Fruit fly (Drosophila melanogaster) whole organism, adult: ENCODE measurements around the gene CG9518.

Source experiments
- CG11617 ChIP-seq: fragments of 200-800 bp; sonication (Bioruptor generic); optimal IDR thresholded peaks from 2 replicates; lab custom pipeline; 2017; ENCODE audit warnings: mild to moderate bottlenecking, missing biosample characterization, missing genetic modification reagents, missing genetic modification characterization
- CG12768 ChIP-seq: fragments of 200-800 bp; sonication (Bioruptor generic); optimal IDR thresholded peaks from 2 replicates; lab custom pipeline; 2017; ENCODE audit warnings: missing biosample characterization, missing genetic modification characterization, mild to moderate bottlenecking, moderate library complexity, missing genetic modification reagents
- CG14711 ChIP-seq: fragments of 200-800 bp; sonication (Bioruptor generic); optimal IDR thresholded peaks from 2 replicates; lab custom pipeline; 2018; ENCODE audit warnings: missing biosample characterization, mild to moderate bottlenecking, missing genetic modification characterization, moderate library complexity
- CG1620 ChIP-seq: fragments of 200-800 bp; sonication (Bioruptor generic); optimal IDR thresholded peaks from 2 replicates; lab custom pipeline; 2016; ENCODE audit warnings: missing biosample characterization, missing genetic modification characterization
- CG33017 ChIP-seq: fragments of 200-800 bp; sonication (Bioruptor generic); optimal IDR thresholded peaks from 2 replicates; lab custom pipeline; 2018; ENCODE audit warnings: missing biosample characterization, mild to moderate bottlenecking, missing genetic modification characterization, moderate library complexity
- CG5204 ChIP-seq: fragments of 200-800 bp; sonication (Bioruptor generic); optimal IDR thresholded peaks from 2 replicates; lab custom pipeline; 2016; ENCODE audit warnings: missing biosample characterization, missing genetic modification characterization
- CG7045 ChIP-seq: fragments of 200-800 bp; sonication (Bioruptor generic); optimal IDR thresholded peaks from 2 replicates; lab custom pipeline; 2017; ENCODE audit warnings: missing biosample characterization, mild to moderate bottlenecking, missing genetic modification characterization
- CG7101 ChIP-seq: fragments of 200-800 bp; sonication (Bioruptor generic); optimal IDR thresholded peaks from 2 replicates; lab custom pipeline; 2018; ENCODE audit warnings: missing biosample characterization, mild to moderate bottlenecking, missing genetic modification characterization, moderate library complexity
- Clk ChIP-seq: fragments of 200-800 bp; sonication (Bioruptor generic); optimal IDR thresholded peaks from 2 replicates; lab custom pipeline; 2017; ENCODE audit warnings: missing biosample characterization, missing genetic modification characterization
- Crg-1 ChIP-seq: fragments of 200-800 bp; sonication (Bioruptor generic); optimal IDR thresholded peaks from 2 replicates; lab custom pipeline; 2016; ENCODE audit warnings: missing biosample characterization, missing genetic modification characterization
- Hr96 ChIP-seq: fragments of 200-800 bp; sonication (Bioruptor generic); optimal IDR thresholded peaks from 2 replicates; lab custom pipeline; 2016; ENCODE audit warnings: missing biosample characterization, missing genetic modification characterization
- Mnt ChIP-seq: fragments of 200-800 bp; sonication (Bioruptor generic); optimal IDR thresholded peaks from 2 replicates; lab custom pipeline; 2016; ENCODE audit warnings: missing biosample characterization, mild to moderate bottlenecking, missing genetic modification characterization
- bab1 ChIP-seq: fragments of 200-800 bp; sonication (Bioruptor generic); optimal IDR thresholded peaks from 3 replicates; lab custom pipeline; 2019; ENCODE audit warnings: missing biosample characterization, mild to moderate bottlenecking, missing genetic modification characterization, moderate library complexity
- cic ChIP-seq: fragments of 200-800 bp; sonication (Bioruptor generic); optimal IDR thresholded peaks from 2 replicates; lab custom pipeline; 2017; ENCODE audit warnings: missing biosample characterization, mild to moderate bottlenecking, missing genetic modification characterization, moderate library complexity
- cnc ChIP-seq, 2 experiments: fragments of >200 bp; optimal IDR thresholded peaks; 2 replicates each; lab custom pipeline; 2017
- kay ChIP-seq: fragments of 200-800 bp; sonication (Bioruptor generic); peaks from one replicate; lab custom pipeline; 2016; ENCODE audit warnings: missing biosample characterization, missing genetic modification characterization, borderline replicate concordance
- ovo ChIP-seq: fragments of 200-800 bp; sonication (Bioruptor generic); optimal IDR thresholded peaks from 2 replicates; lab custom pipeline; 2016; ENCODE audit warnings: missing biosample characterization, missing genetic modification characterization
- pad ChIP-seq: fragments of 200-800 bp; sonication (Bioruptor generic); optimal IDR thresholded peaks from 3 replicates; lab custom pipeline; 2017; ENCODE audit warnings: missing biosample characterization, missing genetic modification characterization, mild to moderate bottlenecking, moderate library complexity, missing genetic modification reagents
- tj ChIP-seq: fragments of 200-800 bp; sonication (Bioruptor generic); optimal IDR thresholded peaks from 3 replicates; lab custom pipeline; 2017; ENCODE audit warnings: missing biosample characterization, mild to moderate bottlenecking, missing genetic modification characterization, moderate library complexity
- toe ChIP-seq: fragments of 200-800 bp; sonication (Bioruptor generic); optimal IDR thresholded peaks from 2 replicates; lab custom pipeline; 2016; ENCODE audit warnings: missing biosample characterization, missing genetic modification characterization

CG9518 gene

dm6 chrX:14836425-14836824 lies 34.6 kb downstream of the CG9518 start, which contains the start of gene CG14410:
Gene CG14410 (plus strand): TSS chrX:14836725.
- TF ChIP-seq Clk (no peak), CG1620 (no peak), toe (no peak), CG33017 (tag; lab: Kevin White, UChicago) (no peak), CG7045 (GFP tag; lab: Kevin White, UChicago) (no peak), bab1 (GFP tag; lab: Kevin White, UChicago) (no peak), Crg-1 (GFP tag; lab: Kevin White, UChicago) (no peak), CG11617 (GFP tag; lab: Kevin White, UChicago) (no peak), CG5204 (no peak), tj (GFP tag; lab: Kevin White, UChicago) (no peak), CG7101 (tag; lab: Kevin White, UChicago) (no peak), cnc (optimal IDR thresholded peaks at IDR 0.05; lab: Kevin White, UChicago) (no peak), pad (GFP tag; lab: Kevin White, UChicago) (no peak), Hr96 (GFP tag; lab: Kevin White, UChicago) (no peak), CG12768 (GFP tag; lab: Kevin White, UChicago) (no peak), cic (no peak), ovo (GFP tag; lab: Kevin White, UChicago) (no peak), kay (GFP tag; lab: Kevin White, UChicago) (no peak)

DNA sequence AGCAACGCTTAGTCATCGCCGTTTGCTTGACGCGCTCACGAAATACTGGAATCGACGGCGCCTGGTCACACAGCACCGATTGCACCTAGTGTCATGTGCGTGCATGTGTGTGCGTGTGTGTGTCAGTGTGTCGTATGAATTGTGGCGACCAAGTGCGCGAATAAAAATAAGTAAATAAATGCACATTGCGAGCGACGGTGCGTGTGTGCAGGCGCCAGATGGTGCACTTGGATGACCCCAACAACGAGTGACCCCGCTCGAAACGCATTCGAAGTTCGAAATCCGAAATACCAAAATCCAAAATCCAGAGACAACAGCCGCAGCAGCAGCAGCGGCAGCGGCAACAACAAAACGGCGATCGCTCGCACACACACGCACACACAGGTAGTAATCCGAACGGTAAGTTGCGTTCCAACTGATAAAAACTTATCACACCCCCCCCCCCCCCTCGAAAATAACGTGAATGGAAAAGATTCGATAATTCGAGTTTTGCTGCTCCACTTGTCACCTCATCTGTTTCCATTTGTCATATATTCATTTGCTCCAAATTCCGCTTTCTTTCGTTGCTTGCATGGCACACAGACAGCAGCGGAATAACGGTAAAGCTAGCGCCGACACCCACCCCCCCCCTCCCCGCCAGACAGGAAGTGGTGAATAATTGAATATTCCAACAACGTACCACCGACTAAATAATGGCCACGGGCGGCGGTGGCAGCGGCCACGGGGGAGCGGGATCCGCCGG lies 38.2 kb downstream of the CG9518 start, which contains the start of gene CG14411:
TSS of gene CG14411 (plus strand) at position 86 of the 742 bp plus-strand sequence.
- TF ChIP-seq tj (GFP tag; lab: Kevin White, UChicago) = no peak
- TF ChIP-seq pad (GFP tag; lab: Kevin White, UChicago) = peak; percentile 17
- TF ChIP-seq CG7101 (tag; lab: Kevin White, UChicago) = no peak
- TF ChIP-seq CG14711 = no peak
- TF ChIP-seq Hr96 (GFP tag; lab: Kevin White, UChicago) = no peak
- TF ChIP-seq ovo (GFP tag; lab: Kevin White, UChicago) = peak; percentile 84
- TF ChIP-seq CG5204 = no peak
- no peak for TF ChIP-seq cnc (optimal IDR thresholded peaks at IDR 0.05; lab: Kevin White, UChicago)
- TF ChIP-seq bab1 (GFP tag; lab: Kevin White, UChicago) = peak; percentile 14
- peak; percentile 85 for TF ChIP-seq Mnt (GFP tag; lab: Kevin White, UChicago)
- no peak for TF ChIP-seq CG33017 (tag; lab: Kevin White, UChicago)

dm6 chrX:14831713-14832561 lies 39.0 kb downstream of the CG9518 start, which contains the start of gene CG14408:
Gene CG14408 (minus strand): TSS chrX:14832033.
- no peak for TF ChIP-seq tj (GFP tag; lab: Kevin White, UChicago)
- no peak for TF ChIP-seq CG14711
- no peak for TF ChIP-seq CG7045 (GFP tag; lab: Kevin White, UChicago)
- TF ChIP-seq Clk = no peak
- no peak for TF ChIP-seq Hr96 (GFP tag; lab: Kevin White, UChicago)
- TF ChIP-seq CG1620 = no peak
- TF ChIP-seq Crg-1 (GFP tag; lab: Kevin White, UChicago) = no peak
- TF ChIP-seq toe = peak; percentile 28
- no peak for TF ChIP-seq CG33017 (tag; lab: Kevin White, UChicago)
- no peak for TF ChIP-seq CG7101 (tag; lab: Kevin White, UChicago)
- no peak for TF ChIP-seq CG12768 (GFP tag; lab: Kevin White, UChicago)
- TF ChIP-seq kay (GFP tag; lab: Kevin White, UChicago) = peak; percentile 97
- no peak for TF ChIP-seq Mnt (GFP tag; lab: Kevin White, UChicago)
- no peak for TF ChIP-seq CG11617 (GFP tag; lab: Kevin White, UChicago)
- TF ChIP-seq cnc (optimal IDR thresholded peaks at IDR 0.05; lab: Kevin White, UChicago) = peak in 1 of 2 experiments; percentile 70
- TF ChIP-seq bab1 (GFP tag; lab: Kevin White, UChicago) = no peak
- TF ChIP-seq pad (GFP tag; lab: Kevin White, UChicago) = no peak
- peak; percentile 99 for TF ChIP-seq ovo (GFP tag; lab: Kevin White, UChicago)
- TF ChIP-seq CG5204 = no peak

DNA sequence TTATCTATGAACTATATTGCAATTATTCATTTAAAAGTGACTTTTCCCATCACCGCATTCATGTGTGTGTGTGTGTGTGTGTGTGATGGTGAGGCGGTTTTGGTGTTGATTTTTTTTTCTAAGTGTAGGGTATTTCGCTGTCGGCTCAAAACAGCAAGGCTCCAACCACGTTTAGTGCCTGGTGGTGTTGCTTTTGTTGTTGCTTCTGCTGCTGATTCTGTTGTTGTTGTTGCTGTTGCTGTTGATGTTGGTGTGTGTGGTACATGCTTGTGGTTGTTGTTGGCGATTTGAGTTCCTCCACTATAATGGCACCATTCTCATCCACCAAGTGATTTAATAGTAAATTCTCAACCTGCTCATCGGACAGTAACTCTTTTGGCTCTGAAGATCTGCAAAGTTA lies 43.3 kb downstream of the CG9518 start:
- no peak for TF ChIP-seq CG33017 (tag; lab: Kevin White, UChicago)

- peak; percentile 39 for TF ChIP-seq tj (GFP tag; lab: Kevin White, UChicago)
- TF ChIP-seq pad (GFP tag; lab: Kevin White, UChicago) = peak; percentile 16
- no peak for TF ChIP-seq cnc (optimal IDR thresholded peaks at IDR 0.05; lab: Kevin White, UChicago)
- peak; percentile 0 for TF ChIP-seq ovo (GFP tag; lab: Kevin White, UChicago)
- TF ChIP-seq Mnt (GFP tag; lab: Kevin White, UChicago) = no peak
- peak; percentile 24 for TF ChIP-seq cic
- TF ChIP-seq kay (GFP tag; lab: Kevin White, UChicago) = no peak
- TF ChIP-seq CG7045 (GFP tag; lab: Kevin White, UChicago) = no peak
- TF ChIP-seq Crg-1 (GFP tag; lab: Kevin White, UChicago) = no peak
- no peak for TF ChIP-seq CG14711
- TF ChIP-seq CG12768 (GFP tag; lab: Kevin White, UChicago) = no peak
- TF ChIP-seq bab1 (GFP tag; lab: Kevin White, UChicago) = no peak
- TF ChIP-seq CG33017 (tag; lab: Kevin White, UChicago) = no peak
- TF ChIP-seq CG11617 (GFP tag; lab: Kevin White, UChicago) = no peak
- no peak for TF ChIP-seq Clk
- TF ChIP-seq CG5204 = no peak
- TF ChIP-seq toe = no peak
- no peak for TF ChIP-seq CG7101 (tag; lab: Kevin White, UChicago)
- TF ChIP-seq CG1620 = peak; percentile 42
- no peak for TF ChIP-seq Hr96 (GFP tag; lab: Kevin White, UChicago)
Observed at dm6 chrX:14825922-14826617, 44.9 kb downstream of the CG9518 start, which contains the start of gene rut. Gene rut (minus strand): TSS chrX:14826073.
